Worm (Caenorhabditis elegans): ENCODE data around the gene F53H1.4.

Gene F53H1.4

DNA sequence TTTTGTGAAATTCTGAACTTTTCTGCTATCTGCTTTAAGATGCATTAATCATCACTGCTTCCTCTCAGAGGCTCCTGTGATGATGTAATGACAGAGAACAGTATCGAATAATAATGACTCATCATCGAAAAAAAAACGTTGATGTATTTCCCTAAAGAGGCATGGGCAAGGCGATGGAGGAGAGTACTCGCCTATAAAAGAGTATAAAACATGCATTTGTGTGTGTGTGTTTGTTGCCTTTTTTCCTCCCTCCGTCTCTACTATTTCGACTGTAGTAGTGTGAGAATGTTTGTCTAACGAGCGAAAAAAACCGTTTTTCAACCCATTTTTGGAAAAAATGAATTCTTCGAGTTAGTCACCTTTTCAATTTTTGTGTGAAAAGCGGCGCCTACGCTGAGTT is 25.1 kb upstream of the F53H1.4 start:
- TF ChIP-seq F13H6.1 (tag; optimal IDR thresholded peaks at IDR 0.05): no peak
- TF ChIP-seq pqm-1 (tag; optimal IDR thresholded peaks at IDR 0.05): no peak
- no peak for TF ChIP-seq fax-1 (tag; optimal IDR thresholded peaks at IDR 0.05)
- TF ChIP-seq sdc-2 (tag; optimal IDR thresholded peaks at IDR 0.05): no peak
- TF ChIP-seq T23F11.4 (GFP tag; optimal IDR thresholded peaks at IDR 0.05): no peak
- TF ChIP-seq rnt-1 (tag; optimal IDR thresholded peaks at IDR 0.05): no peak
- no peak for TF ChIP-seq tbx-2 (tag; optimal IDR thresholded peaks at IDR 0.05)
- TF ChIP-seq ttx-3 (tag; optimal IDR thresholded peaks at IDR 0.05): no peak
- TF ChIP-seq dmd-4 (tag; optimal IDR thresholded peaks at IDR 0.05; ENCODE audit: borderline replicate concordance): no peak
- TF ChIP-seq ceh-18 (tag; optimal IDR thresholded peaks at IDR 0.05): no peak
- TF ChIP-seq C38D4.7 (GFP tag; optimal IDR thresholded peaks at IDR 0.05): no peak
- TF ChIP-seq hlh-6 (tag; optimal IDR thresholded peaks at IDR 0.05): no peak
- no peak for TF ChIP-seq madf-2 (tag; optimal IDR thresholded peaks at IDR 0.05)
- no peak for TF ChIP-seq pha-4 (tag; optimal IDR thresholded peaks at IDR 0.05)
- TF ChIP-seq ceh-48 (tag; optimal IDR thresholded peaks at IDR 0.05): no peak
- TF ChIP-seq lim-6 (tag; optimal IDR thresholded peaks at IDR 0.05): no peak
- no peak for TF ChIP-seq hlh-13 (GFP tag; optimal IDR thresholded peaks at IDR 0.05)
- TF ChIP-seq odd-2 (tag; optimal IDR thresholded peaks at IDR 0.05): no peak
- no peak for TF ChIP-seq npax-4 (tag; optimal IDR thresholded peaks at IDR 0.05)

DNA sequence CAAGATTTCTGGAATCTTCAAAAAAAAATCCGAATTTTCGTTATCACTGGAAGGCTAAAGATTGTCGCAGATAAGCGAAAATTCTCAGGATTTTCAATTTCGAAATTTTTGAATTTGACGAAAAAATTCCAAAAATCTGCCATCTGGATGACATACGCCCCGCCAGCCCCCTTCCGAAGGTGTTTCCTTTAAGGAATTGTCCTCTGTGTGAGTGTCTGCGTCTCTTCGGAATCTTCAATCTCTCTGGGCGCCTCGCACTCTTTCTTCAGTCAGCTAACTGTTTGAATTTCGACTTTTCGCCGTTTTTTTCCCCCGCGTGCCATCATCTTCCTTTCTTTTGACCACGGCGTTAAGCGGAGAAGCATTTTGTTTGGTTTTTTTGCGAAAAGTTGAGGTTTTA is 23.4 kb upstream of the F53H1.4 start:
- TF ChIP-seq unc-3 (GFP tag; conservative IDR thresholded peaks at IDR 0.05): no peak
- no peak for TF ChIP-seq unc-3 (tag; optimal IDR thresholded peaks at IDR 0.05)
- no peak for TF ChIP-seq hlh-30 (tag; optimal IDR thresholded peaks at IDR 0.05; ENCODE audit: insufficient read depth)
- no peak for TF ChIP-seq dve-1 (tag; optimal IDR thresholded peaks at IDR 0.05)
- no peak for TF ChIP-seq ceh-14 (tag; optimal IDR thresholded peaks at IDR 0.05)
- no peak for TF ChIP-seq tbx-2 (tag; optimal IDR thresholded peaks at IDR 0.05)
- TF ChIP-seq ceh-22 (tag; optimal IDR thresholded peaks at IDR 0.05): no peak
- no peak for TF ChIP-seq pha-2 (tag; optimal IDR thresholded peaks at IDR 0.05)

DNA sequence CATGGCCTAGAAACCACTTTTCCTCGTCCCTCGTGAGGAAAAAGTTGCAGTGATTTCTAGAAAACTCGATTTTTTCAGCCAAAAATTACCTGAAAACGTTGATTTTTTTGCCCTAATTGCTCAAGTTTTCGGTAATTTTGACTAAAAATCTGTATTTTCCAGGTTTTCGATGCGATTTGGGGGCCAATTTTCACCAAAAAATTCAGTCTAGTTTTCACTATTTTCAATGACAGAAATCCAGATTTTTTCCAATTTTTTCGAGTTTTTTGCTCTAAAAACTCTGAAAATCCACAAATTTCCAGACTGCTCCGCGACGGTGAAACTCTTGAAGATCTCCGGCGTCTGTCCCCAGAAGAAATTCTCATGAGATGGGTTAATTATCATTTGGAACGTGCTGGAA is 20.6 kb upstream of the F53H1.4 start, which contains the start of gene plst-1:
TSS of gene plst-1 (plus strand) at position 301 of the 400 bp plus-strand sequence.
- TF ChIP-seq ztf-16 (tag; optimal IDR thresholded peaks at IDR 0.05) (no peak), ceh-22 (tag; optimal IDR thresholded peaks at IDR 0.05) (no peak), pax-1 (tag; optimal IDR thresholded peaks at IDR 0.05) (no peak), nhr-232 (tag; optimal IDR thresholded peaks at IDR 0.05) (no peak), ceh-6 (GFP tag; optimal IDR thresholded peaks at IDR 0.05) (no peak), ama-1 (optimal IDR thresholded peaks at IDR 0.05) (no peak), ets-4 (tag; optimal IDR thresholded peaks at IDR 0.05) (no peak), pha-4 (tag; optimal IDR thresholded peaks at IDR 0.05) (no peak), sox-4 (tag; optimal IDR thresholded peaks at IDR 0.05) (no peak), hlh-6 (tag; optimal IDR thresholded peaks at IDR 0.05) (no peak), ceh-2 (tag; optimal IDR thresholded peaks at IDR 0.05) (no peak)

DNA sequence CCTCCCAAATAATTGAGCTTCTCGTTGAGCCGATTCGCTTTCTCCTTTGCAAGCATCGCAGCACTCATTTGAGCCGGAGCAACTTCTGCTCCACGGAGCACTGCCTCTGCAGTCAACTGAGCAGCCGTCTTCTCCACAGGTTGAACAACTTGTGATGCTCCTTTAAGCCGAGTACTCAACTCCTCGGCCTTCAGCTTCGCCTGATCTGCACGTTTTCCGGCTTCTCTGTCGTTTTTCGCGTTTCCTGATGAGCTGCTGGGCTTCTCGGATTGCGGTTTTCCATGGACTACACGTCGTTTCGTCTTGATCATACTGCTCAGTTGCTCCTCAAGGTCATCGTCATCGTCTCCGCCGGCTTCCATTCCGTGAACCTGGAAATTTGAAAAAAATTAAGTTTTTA is 11.0 kb upstream of the F53H1.4 start:
- TF ChIP-seq hlh-6 (tag; optimal IDR thresholded peaks at IDR 0.05) (no peak), ceh-6 (GFP tag; optimal IDR thresholded peaks at IDR 0.05) (no peak), fkh-6 (tag; optimal IDR thresholded peaks at IDR 0.05) (no peak), unc-42 (tag; optimal IDR thresholded peaks at IDR 0.05) (no peak)

DNA sequence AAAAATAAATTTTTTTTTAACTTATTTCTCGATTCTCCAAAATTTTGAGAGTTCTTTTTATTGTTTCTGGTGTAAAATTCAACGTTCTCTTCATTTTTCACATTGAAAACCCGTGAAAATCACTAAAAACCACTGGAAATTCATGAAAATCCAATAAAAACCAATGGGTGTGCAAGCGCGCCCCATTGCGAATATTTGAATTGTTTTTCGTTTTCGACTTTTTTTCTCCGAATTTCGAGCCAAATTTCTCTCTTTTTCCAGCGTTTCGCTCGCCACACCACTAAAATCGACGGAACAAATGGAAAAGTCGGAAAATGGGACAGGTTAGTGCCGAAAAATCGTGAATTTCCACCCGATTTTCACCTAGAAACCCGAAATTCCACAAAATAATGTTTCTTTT is 371 bp downstream of the F53H1.4 start:
- TF ChIP-seq ceh-19 (GFP tag; optimal IDR thresholded peaks at IDR 0.05): no peak
- TF ChIP-seq tbx-7 (tag; optimal IDR thresholded peaks at IDR 0.05): no peak
- TF ChIP-seq C38D4.7 (GFP tag; optimal IDR thresholded peaks at IDR 0.05): no peak
- no peak for TF ChIP-seq sox-4 (tag; optimal IDR thresholded peaks at IDR 0.05)
- TF ChIP-seq ceh-6 (GFP tag; optimal IDR thresholded peaks at IDR 0.05): no peak
- TF ChIP-seq che-1 (tag; optimal IDR thresholded peaks at IDR 0.05): no peak
- no peak for TF ChIP-seq nhr-232 (tag; optimal IDR thresholded peaks at IDR 0.05)
- TF ChIP-seq syd-9 (tag; optimal IDR thresholded peaks at IDR 0.05): no peak
- TF ChIP-seq C08G9.2 (tag; optimal IDR thresholded peaks at IDR 0.05): no peak
- no peak for TF ChIP-seq pros-1 (tag; optimal IDR thresholded peaks at IDR 0.05)
- no peak for TF ChIP-seq unc-55 (GFP tag; optimal IDR thresholded peaks at IDR 0.05)
- no peak for TF ChIP-seq unc-3 (GFP tag; conservative IDR thresholded peaks at IDR 0.05)
- TF ChIP-seq unc-3 (tag; optimal IDR thresholded peaks at IDR 0.05): no peak
- no peak for TF ChIP-seq ceh-24 (tag; optimal IDR thresholded peaks at IDR 0.05)
- TF ChIP-seq Y22D7AL.16 (tag; optimal IDR thresholded peaks at IDR 0.05): no peak
- no peak for TF ChIP-seq unc-86 (tag; optimal IDR thresholded peaks at IDR 0.05)
- no peak for TF ChIP-seq mec-3 (tag; optimal IDR thresholded peaks at IDR 0.05; ENCODE audit: borderline replicate concordance)
- no peak for TF ChIP-seq lim-6 (tag; optimal IDR thresholded peaks at IDR 0.05)
- TF ChIP-seq ama-1 (optimal IDR thresholded peaks at IDR 0.05): no peak
- TF ChIP-seq ceh-30 (tag; optimal IDR thresholded peaks at IDR 0.05): no peak

All from whole organism, late embryonic.